Fruit fly (Drosophila melanogaster): Measurements from ENCODE around the gene MESR6.
A peak's percentile ranks its signal among the peaks of the same experiment; 100 is the strongest.

Gene MESR6

DNA sequence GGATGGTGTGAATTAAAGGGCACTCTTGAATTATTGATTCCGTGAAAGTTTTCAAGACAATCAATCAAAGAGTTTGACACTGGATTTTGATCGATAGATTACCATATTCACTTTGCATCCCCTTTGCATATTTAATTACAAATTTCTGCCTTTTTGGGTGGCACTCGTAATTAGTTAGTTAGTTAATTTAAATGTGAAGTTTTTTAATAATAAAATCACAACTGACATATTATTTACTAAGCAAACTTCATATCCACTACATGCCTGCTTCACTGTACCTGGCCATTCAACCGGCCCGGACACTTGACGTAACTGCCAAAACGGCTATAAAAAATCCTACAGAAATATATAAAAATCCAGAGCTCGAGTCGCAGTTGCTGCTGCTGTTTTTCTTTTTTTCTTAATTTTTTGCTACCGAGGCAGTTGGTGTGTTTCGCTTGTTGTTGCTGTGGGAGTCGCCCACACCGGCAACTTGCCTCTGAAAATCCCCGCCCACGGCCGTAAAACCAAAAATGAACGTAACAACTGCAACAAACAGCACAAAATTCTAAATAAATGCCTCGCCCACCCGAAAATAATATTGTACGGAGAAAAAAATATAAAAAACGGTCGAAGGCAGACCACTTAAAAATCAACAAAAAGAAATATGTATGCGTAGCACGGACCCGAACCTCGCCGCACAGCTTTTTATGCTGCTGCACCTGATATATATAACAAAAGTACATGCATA, 17.6 kb upstream of the MESR6 start:
- TF ChIP-seq dl (GFP tag; optimal IDR thresholded peaks at IDR 0.05; ENCODE audit: insufficient read depth in 1 of 2, partially characterized antibody in 2 of 2) (no peak), Jra (GFP tag; optimal IDR thresholded peaks at IDR 0.05) (no peak), pan (optimal IDR thresholded peaks at IDR 0.05) (no peak), tai (GFP tag; optimal IDR thresholded peaks at IDR 0.05) (no peak)

DNA sequence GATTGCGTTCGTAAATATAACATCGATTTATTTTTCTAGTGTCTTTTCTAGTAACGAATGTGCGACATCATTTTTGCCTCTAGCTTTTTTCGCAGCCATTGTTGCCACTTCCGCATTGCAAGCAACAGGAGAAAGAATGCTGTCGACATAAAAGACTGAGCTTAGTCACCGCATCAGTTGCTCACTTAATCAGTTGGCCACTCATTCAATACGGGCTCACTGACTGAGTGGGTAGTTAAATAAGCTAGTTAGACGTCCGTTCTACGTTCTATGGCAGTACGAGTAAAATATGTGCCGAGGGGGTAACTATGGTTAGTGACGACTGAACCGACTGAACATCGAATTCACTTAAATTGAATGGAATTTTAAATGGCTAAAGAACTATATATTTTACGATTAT, 16.5 kb upstream of the MESR6 start:
- no peak for TF ChIP-seq Hr78 (GFP tag; optimal IDR thresholded peaks at IDR 0.05)
- TF ChIP-seq rgr (GFP tag; optimal IDR thresholded peaks at IDR 0.05), result no peak
- no peak for TF ChIP-seq CG32264 (GFP tag; optimal IDR thresholded peaks at IDR 0.05)
- no peak for TF ChIP-seq Rel (GFP tag; optimal IDR thresholded peaks at IDR 0.05)
- TF ChIP-seq Rel (tag; optimal IDR thresholded peaks at IDR 0.05), result no peak
- TF ChIP-seq jim (GFP tag; optimal IDR thresholded peaks at IDR 0.05), result no peak
- no peak for TF ChIP-seq OdsH (GFP tag; optimal IDR thresholded peaks at IDR 0.05)
- TF ChIP-seq Hnf4 (GFP tag; optimal IDR thresholded peaks at IDR 0.05), result no peak
- TF ChIP-seq N (GFP tag; optimal IDR thresholded peaks at IDR 0.05), result no peak
- TF ChIP-seq Hr83 (GFP tag; optimal IDR thresholded peaks at IDR 0.05; ENCODE audit: poor library complexity, severe bottlenecking), result no peak
- no peak for TF ChIP-seq h (GFP tag; optimal IDR thresholded peaks at IDR 0.05)
- TF ChIP-seq Vsx2 (GFP tag; optimal IDR thresholded peaks at IDR 0.05; ENCODE audit: partially characterized antibody), result no peak
- no peak for TF ChIP-seq ey (GFP tag; optimal IDR thresholded peaks at IDR 0.05)
- no peak for TF ChIP-seq HLH106 (tag; optimal IDR thresholded peaks at IDR 0.05)
- TF ChIP-seq Dfd (GFP tag; optimal IDR thresholded peaks at IDR 0.05), result no peak
- TF ChIP-seq usp (GFP tag; optimal IDR thresholded peaks at IDR 0.05), result no peak
- no peak for TF ChIP-seq sv (GFP tag; optimal IDR thresholded peaks at IDR 0.05)
- no peak for TF ChIP-seq CG9705 (GFP tag; optimal IDR thresholded peaks at IDR 0.05)
- TF ChIP-seq dl (GFP tag; optimal IDR thresholded peaks at IDR 0.05; ENCODE audit: insufficient read depth in 1 of 2, partially characterized antibody in 2 of 2), result no peak
- no peak for TF ChIP-seq brk (GFP tag; optimal IDR thresholded peaks at IDR 0.05)
- no peak for TF ChIP-seq sage (GFP tag; optimal IDR thresholded peaks at IDR 0.05)

DNA sequence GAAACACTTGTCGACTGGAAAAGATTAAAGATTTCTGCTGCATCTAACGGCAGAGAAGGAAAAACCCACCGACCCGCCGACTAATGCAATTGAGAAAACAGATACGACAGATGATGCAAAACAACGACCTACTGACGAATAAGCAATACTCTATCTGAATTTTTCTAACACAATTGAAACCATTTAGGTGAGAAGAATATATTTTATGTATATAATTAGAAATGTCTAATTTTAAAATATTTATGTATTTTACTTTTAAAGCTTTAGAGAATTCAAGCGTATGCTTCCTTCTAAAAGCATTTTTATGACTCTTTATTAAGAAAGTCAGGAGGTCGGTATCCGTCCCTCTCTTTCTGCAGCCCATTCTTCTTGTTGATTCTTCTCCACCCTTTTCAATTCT, 14.0 kb upstream of the MESR6 start:
- TF ChIP-seq Mio (GFP tag; optimal IDR thresholded peaks at IDR 0.05) (no peak), CrebA (GFP tag; optimal IDR thresholded peaks at IDR 0.05; ENCODE audit: borderline replicate concordance) (no peak), usp (GFP tag; optimal IDR thresholded peaks at IDR 0.05) (no peak), fru (GFP tag; optimal IDR thresholded peaks at IDR 0.05) (peak; percentile 42), foxo (GFP tag; optimal IDR thresholded peaks at IDR 0.05) (peak in 1 of 2 experiments; percentile 66), Jra (GFP tag; optimal IDR thresholded peaks at IDR 0.05) (no peak), sage (GFP tag; optimal IDR thresholded peaks at IDR 0.05) (peak; percentile 0), h (GFP tag; optimal IDR thresholded peaks at IDR 0.05) (peak; percentile 39), woc (GFP tag; optimal IDR thresholded peaks at IDR 0.05) (no peak), N (GFP tag; optimal IDR thresholded peaks at IDR 0.05) (no peak), dl (GFP tag; optimal IDR thresholded peaks at IDR 0.05; ENCODE audit: insufficient read depth in 1 of 2, partially characterized antibody in 2 of 2) (no peak), HLH106 (tag; optimal IDR thresholded peaks at IDR 0.05) (peak; percentile 42), Sp1 (GFP tag; optimal IDR thresholded peaks at IDR 0.05) (peak; percentile 4), GATAd (GFP tag; optimal IDR thresholded peaks at IDR 0.05) (no peak), Hr78 (GFP tag; optimal IDR thresholded peaks at IDR 0.05) (no peak), Rel (GFP tag; optimal IDR thresholded peaks at IDR 0.05) (no peak), Rel (tag; optimal IDR thresholded peaks at IDR 0.05) (no peak), rgr (GFP tag; optimal IDR thresholded peaks at IDR 0.05) (peak; percentile 17), dmrt93B (GFP tag; optimal IDR thresholded peaks at IDR 0.05) (no peak), ey (GFP tag; optimal IDR thresholded peaks at IDR 0.05) (no peak), OdsH (GFP tag; optimal IDR thresholded peaks at IDR 0.05) (peak; percentile 42), Abd-B (GFP tag; optimal IDR thresholded peaks at IDR 0.05) (no peak), Dfd (GFP tag; optimal IDR thresholded peaks at IDR 0.05) (no peak)

DNA sequence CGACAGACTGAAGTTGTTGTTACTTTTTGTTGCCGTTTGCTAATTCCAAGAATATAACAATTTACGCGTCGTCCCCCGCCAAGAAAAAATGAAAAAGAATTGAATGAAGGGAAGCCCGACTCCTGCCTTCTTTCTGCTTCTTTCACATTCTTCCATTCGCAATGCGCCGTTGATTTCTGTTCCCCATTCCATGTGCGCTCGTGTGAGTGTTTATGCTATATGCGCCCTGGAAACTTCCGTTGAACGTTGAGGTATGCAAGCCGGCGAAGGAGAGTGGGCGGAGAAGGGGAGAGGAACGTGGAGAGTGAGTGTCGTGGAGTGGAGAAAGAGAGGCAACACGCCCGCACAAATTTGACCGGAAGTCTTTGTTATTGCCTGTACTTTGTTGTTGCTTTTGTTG, 13.4 kb upstream of the MESR6 start:
- TF ChIP-seq Sp1 (GFP tag; optimal IDR thresholded peaks at IDR 0.05), result peak; percentile 10
- no peak for TF ChIP-seq Rel (GFP tag; optimal IDR thresholded peaks at IDR 0.05)
- TF ChIP-seq Rel (tag; optimal IDR thresholded peaks at IDR 0.05), result peak; percentile 17
- TF ChIP-seq br (GFP tag; optimal IDR thresholded peaks at IDR 0.05), result no peak
- peak; percentile 38 for TF ChIP-seq Dif (GFP tag; optimal IDR thresholded peaks at IDR 0.05; ENCODE audit: partially characterized antibody)
- TF ChIP-seq sv (GFP tag; optimal IDR thresholded peaks at IDR 0.05), result no peak
- peak; percentile 41 for TF ChIP-seq fru (GFP tag; optimal IDR thresholded peaks at IDR 0.05)
- peak; percentile 93 for TF ChIP-seq psq (GFP tag; optimal IDR thresholded peaks at IDR 0.05)
- TF ChIP-seq woc (GFP tag; optimal IDR thresholded peaks at IDR 0.05), result no peak
- no peak for TF ChIP-seq Vsx2 (GFP tag; optimal IDR thresholded peaks at IDR 0.05; ENCODE audit: partially characterized antibody)
- no peak for TF ChIP-seq rgr (GFP tag; optimal IDR thresholded peaks at IDR 0.05)
